Worm (Caenorhabditis elegans) whole organism, L1 larva: ENCODE results near the gene wrt-4.

Source experiments
- C04F5.9 ChIP-seq: sonication (generic microtip); optimal IDR thresholded peaks from 2 replicates; lab custom pipeline; 2016; ENCODE audit warnings: missing genetic modification characterization, missing compliant biosample characterization
- nhr-90 ChIP-seq: sonication (generic microtip); optimal IDR thresholded peaks from 2 replicates; lab custom pipeline; 2016; ENCODE audit warnings: mild to moderate bottlenecking, missing genetic modification characterization, missing compliant biosample characterization; ENCODE audit not compliant: poor library complexity
- pqm-1 ChIP-seq: sonication (generic microtip); optimal IDR thresholded peaks from 3 replicates; lab custom pipeline; 2017; ENCODE audit warnings: missing biosample characterization, missing genetic modification characterization
- tbx-2 ChIP-seq: sonication (generic microtip); optimal IDR thresholded peaks from 2 replicates; lab custom pipeline; 2016; ENCODE audit warnings: missing genetic modification characterization, missing compliant biosample characterization

- TF ChIP-seq C04F5.9 (tag; lab: Kevin White, UChicago) (no peak), nhr-90 (no peak), tbx-2 (tag; lab: Kevin White, UChicago) (no peak), pqm-1 (tag; lab: Kevin White, UChicago) (no peak)
Observed at ce11 chrX:15751245-15751644, 5.8 kb downstream of the wrt-4 start.
